Fruit fly (Drosophila melanogaster): Measurements from ENCODE around the gene CG34300.

- TF ChIP-seq tj (GFP tag; optimal IDR thresholded peaks at IDR 0.05) = no peak
- TF ChIP-seq ovo (GFP tag; optimal IDR thresholded peaks at IDR 0.05) = no peak
- TF ChIP-seq pad (GFP tag; optimal IDR thresholded peaks at IDR 0.05) = no peak
- no peak for TF ChIP-seq CG12768 (GFP tag; optimal IDR thresholded peaks at IDR 0.05)
These were observed 21.3 kb downstream of the CG34300 start for dm6 chr3R:30284989-30285670.
